Worm (Caenorhabditis elegans) whole organism, L1 larva: Measurements from ENCODE around the gene C09H5.7.

ENCODE experiments used
- C34B4.2 ChIP-seq: sonication (generic microtip); optimal IDR thresholded peaks from 2 replicates; lab custom pipeline; 2017; ENCODE audit warnings: mild to moderate bottlenecking, missing genetic modification characterization, missing compliant biosample characterization
- fkh-10 ChIP-seq: sonication (generic microtip); optimal IDR thresholded peaks from 2 replicates; lab custom pipeline; 2017; ENCODE audit warnings: missing biosample characterization, missing genetic modification reagents, missing genetic modification characterization
- fos-1 ChIP-seq: fragments of 150-350 bp; optimal IDR thresholded peaks from 2 replicates; lab custom pipeline; 2014; ENCODE audit warnings: missing biosample characterization, missing genetic modification characterization
- jun-1 ChIP-seq: fragments of 150-350 bp; optimal IDR thresholded peaks from 2 replicates; lab custom pipeline; 2014; ENCODE audit warnings: missing biosample characterization, missing genetic modification reagents, missing genetic modification characterization
- lin-15B ChIP-seq: fragments of 150-350 bp; sonication (generic microtip); optimal IDR thresholded peaks from 3 replicates; lab custom pipeline; 2014; ENCODE audit warnings: missing biosample characterization, missing genetic modification characterization
- nhr-12 ChIP-seq: sonication (generic microtip); optimal IDR thresholded peaks from 2 replicates; lab custom pipeline; 2017; ENCODE audit warnings: missing biosample characterization, missing genetic modification characterization
- skn-1 ChIP-seq: fragments of 150-350 bp; optimal IDR thresholded peaks from 2 replicates; lab custom pipeline; 2014; ENCODE audit warnings: missing biosample characterization, missing genetic modification characterization
- snpc-4 ChIP-seq: fragments of 150-350 bp; optimal IDR thresholded peaks from 2 replicates; lab custom pipeline; 2014; ENCODE audit warnings: missing biosample characterization, missing genetic modification characterization
- unc-86 ChIP-seq: sonication (generic microtip); optimal IDR thresholded peaks from 2 replicates; lab custom pipeline; 2016; ENCODE audit warnings: missing genetic modification characterization, missing compliant biosample characterization

- TF ChIP-seq C34B4.2 (no peak), fkh-10 (no peak), jun-1 (no peak), skn-1 (no peak), nhr-12 (tag; lab: Kevin White, UChicago) (no peak), lin-15B (no peak), unc-86 (no peak), snpc-4 (tag; lab: Kevin White, UChicago) (no peak), fos-1 (tag; lab: Kevin White, UChicago) (no peak)
Observed at ce11 chrV:8075712-8076111, 9.3 kb downstream of the C09H5.7 start, which contains the start of gene catp-3.
